Worm (Caenorhabditis elegans): ENCODE data around the gene srj-5.

srj-5 gene

ce11 chrV:694625-695024 lies 41.8 kb upstream of the srj-5 start, which contains the start of gene srj-53:
Gene srj-53, minus strand, starts transcription at chrV:694725.
- TF ChIP-seq nhr-237 (tag; optimal IDR thresholded peaks at IDR 0.05) (no peak), ceh-82 (tag; optimal IDR thresholded peaks at IDR 0.05) (no peak), vab-7 (GFP tag; IDR thresholded peaks at IDR 0.05) (no peak), mdt-29 (GFP tag; IDR thresholded peaks at IDR 0.05) (no peak)

DNA sequence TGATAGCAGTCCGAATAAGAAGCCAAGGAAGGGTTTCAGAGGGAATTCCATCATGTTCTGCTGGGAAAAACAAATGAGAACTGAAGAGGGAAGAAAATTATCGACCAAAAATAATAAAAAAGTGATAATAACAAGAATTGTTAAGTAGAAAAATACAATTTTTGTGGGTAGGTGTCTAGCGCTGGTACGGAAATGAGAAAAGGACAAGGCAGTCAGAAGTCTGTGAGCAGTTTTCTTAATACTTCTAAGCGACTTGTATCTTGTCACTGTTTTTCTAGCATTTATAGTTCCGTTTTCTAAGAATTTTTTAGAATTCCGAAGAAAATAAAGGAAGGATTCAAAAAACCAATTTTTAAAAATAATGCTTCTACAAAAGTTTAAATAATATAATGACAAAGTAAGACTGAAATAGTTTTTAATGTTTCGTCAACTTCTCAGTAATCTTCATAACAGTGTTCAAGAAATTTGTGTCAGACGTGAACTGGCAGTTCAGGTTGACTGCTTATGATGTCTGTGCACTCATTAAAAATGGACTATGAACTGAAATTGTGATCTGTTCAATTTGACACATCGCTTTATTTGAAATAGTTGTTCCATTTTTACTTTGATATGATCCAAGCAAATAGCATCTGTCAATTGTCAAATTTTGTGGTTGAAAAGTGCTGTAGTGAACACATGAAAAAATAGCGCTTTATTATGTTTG lies 40.0 kb upstream of the srj-5 start, which contains the start of gene srx-4:
TSS of gene srx-4 (minus strand) at position 51 of the 703 bp plus-strand sequence.
- TF ChIP-seq hlh-11 (tag; optimal IDR thresholded peaks at IDR 0.05) = no peak
- TF ChIP-seq spr-3 (GFP tag; optimal IDR thresholded peaks at IDR 0.05) = no peak
- TF ChIP-seq unc-62 (GFP tag; optimal IDR thresholded peaks at IDR 0.05 in 1 of 2) = peak in 1 of 2 experiments; percentile 90
- no peak for TF ChIP-seq unc-62 (tag; optimal IDR thresholded peaks at IDR 0.05)
- no peak for TF ChIP-seq nhr-11 (tag; optimal IDR thresholded peaks at IDR 0.05)

- TF ChIP-seq aha-1 (tag) = peak; percentile 72
- TF ChIP-seq madf-5 (GFP tag; IDR thresholded peaks at IDR 0.05) = 0 out of 4 replicates have a peak, but pooled peaks of 1 of the 2 experiments have one; percentile 24
- no peak for TF ChIP-seq nhr-237 (tag; optimal IDR thresholded peaks at IDR 0.05)
- TF ChIP-seq pqm-1 (tag; optimal IDR thresholded peaks at IDR 0.05) = no peak
- peak; percentile 87 for TF ChIP-seq set-16 (GFP tag; IDR thresholded peaks at IDR 0.05)
- TF ChIP-seq php-3 (GFP tag; IDR thresholded peaks at IDR 0.05) = 0 out of 2 replicates have a peak, but pooled peaks have one; percentile 26
- TF ChIP-seq lin-39 (tag; optimal IDR thresholded peaks at IDR 0.05) = no peak
Measured at ce11 chrV:689538-689937, 36.7 kb upstream of the srj-5 start.

ce11 chrV:687384-687783 lies 34.5 kb upstream of the srj-5 start, which contains the start of gene H25P19.1:
Gene H25P19.1, plus strand, starts transcription at chrV:687684.
- TF ChIP-seq hmg-1.1 (GFP tag; IDR thresholded peaks at IDR 0.05) = no peak
- TF ChIP-seq zip-2 (tag; optimal IDR thresholded peaks at IDR 0.05) = no peak
- no peak for TF ChIP-seq lin-29 (GFP tag; IDR thresholded peaks at IDR 0.05)
- TF ChIP-seq tra-1 (GFP tag; IDR thresholded peaks at IDR 0.05) = no peak
- TF ChIP-seq daf-12 (tag; optimal IDR thresholded peaks at IDR 0.05) = no peak
- no peak for TF ChIP-seq lin-38 (GFP tag; IDR thresholded peaks at IDR 0.05)
- TF ChIP-seq rbr-2 (tag; optimal IDR thresholded peaks at IDR 0.05) = no peak
- TF ChIP-seq ztf-7 (tag; optimal IDR thresholded peaks at IDR 0.05) = no peak
- no peak for TF ChIP-seq mxl-3 (GFP tag; optimal IDR thresholded peaks at IDR 0.05)
- no peak for TF ChIP-seq mdl-1 (tag; optimal IDR thresholded peaks at IDR 0.05)
- no peak for TF ChIP-seq F49E8.2 (tag; optimal IDR thresholded peaks at IDR 0.05; ENCODE audit: borderline replicate concordance)
- TF ChIP-seq Y5F2A.4 (GFP tag; optimal IDR thresholded peaks at IDR 0.05) = no peak
- TF ChIP-seq dve-1 (tag; optimal IDR thresholded peaks at IDR 0.05; ENCODE audit: insufficient read depth) = no peak

- TF ChIP-seq dve-1 (tag; optimal IDR thresholded peaks at IDR 0.05; ENCODE audit: insufficient read depth) (peak; percentile 47), pqm-1 (tag; optimal IDR thresholded peaks at IDR 0.05) (peak; percentile 75), daf-16 (GFP tag; optimal IDR thresholded peaks at IDR 0.05) (no peak), daf-16 (tag; optimal IDR thresholded peaks at IDR 0.05) (peak; percentile 81), ceh-32 (tag; optimal IDR thresholded peaks at IDR 0.05; ENCODE audit: poor library complexity) (no peak), lin-39 (tag; optimal IDR thresholded peaks at IDR 0.05) (no peak), nhr-28 (tag; optimal IDR thresholded peaks at IDR 0.05) (peak; percentile 63), nhr-11 (tag; optimal IDR thresholded peaks at IDR 0.05) (no peak), aha-1 (tag) (peak; percentile 55), nhr-77 (tag; optimal IDR thresholded peaks at IDR 0.05) (peak; percentile 63), lin-29 (GFP tag; IDR thresholded peaks at IDR 0.05) (no peak), php-3 (GFP tag; IDR thresholded peaks at IDR 0.05) (peak; percentile 83), sdz-12 (GFP tag; optimal IDR thresholded peaks at IDR 0.05) (no peak), dmd-8 (GFP tag; IDR thresholded peaks at IDR 0.05) (no peak)
Measured at ce11 chrV:683858-684257, 31.0 kb upstream of the srj-5 start, which contains the start of gene F31F4.1. Gene F31F4.1, plus strand, starts transcription at chrV:684060.

All from whole organism, L4 larva.